Fruit fly (Drosophila melanogaster) whole organism, embryonic: ENCODE measurements around the gene dpr2.

Experiments used
- Asciz ChIP-seq: fragments of 200-800 bp; sonication (Bioruptor generic); optimal IDR thresholded peaks from 2 replicates; lab custom pipeline; 2017; ENCODE audit warnings: missing biosample characterization, mild to moderate bottlenecking, missing genetic modification characterization, missing genetic modification reagents
- CG10147 ChIP-seq: fragments of 200-800 bp; sonication (Bioruptor generic); optimal IDR thresholded peaks from 2 replicates; lab custom pipeline; 2019; ENCODE audit warnings: missing biosample characterization, mild to moderate bottlenecking, missing genetic modification characterization, moderate library complexity
- CG10209 ChIP-seq: fragments of 200-800 bp; sonication (Bioruptor generic); optimal IDR thresholded peaks from 3 replicates; lab custom pipeline; 2017; ENCODE audit warnings: missing biosample characterization, mild to moderate bottlenecking, missing genetic modification characterization, missing genetic modification reagents
- CG1024 ChIP-seq: fragments of 200-800 bp; sonication (Bioruptor generic); IDR thresholded peaks from 2 replicates; pipeline ENCODE4 v1.3.6; 2022; ENCODE audit warnings: missing biosample characterization, missing genetic modification characterization
- CG10267 ChIP-seq: fragments of 200-800 bp; sonication (Bioruptor generic); optimal IDR thresholded peaks from 2 replicates; lab custom pipeline; 2018; ENCODE audit warnings: missing biosample characterization, mild to moderate bottlenecking, missing genetic modification characterization, moderate library complexity
- CG10462 ChIP-seq: fragments of 200-800 bp; sonication (Bioruptor generic); optimal IDR thresholded peaks from 2 replicates; lab custom pipeline; 2016; ENCODE audit warnings: missing biosample characterization, missing genetic modification characterization
- CG11560 ChIP-seq: fragments of 200-800 bp; sonication (Bioruptor generic); IDR thresholded peaks from 3 replicates; pipeline ENCODE4 v1.3.6; 2022; ENCODE audit warnings: missing biosample characterization, missing genetic modification characterization
- CG12104 ChIP-seq: fragments of 200-800 bp; sonication (Bioruptor generic); optimal IDR thresholded peaks from 3 replicates; lab custom pipeline; 2016; ENCODE audit warnings: missing biosample characterization, missing genetic modification characterization
- CG12391 ChIP-seq: fragments of 200-800 bp; sonication (Bioruptor generic); optimal IDR thresholded peaks from 3 replicates; lab custom pipeline; 2018; ENCODE audit warnings: missing biosample characterization, mild to moderate bottlenecking, missing genetic modification characterization, moderate library complexity
- CG12942 ChIP-seq: fragments of 200-800 bp; sonication (Bioruptor generic); optimal IDR thresholded peaks from 3 replicates; lab custom pipeline; 2016; ENCODE audit warnings: missing biosample characterization, missing genetic modification characterization
- CG15696 ChIP-seq: fragments of 200-800 bp; sonication (Bioruptor generic); optimal IDR thresholded peaks from 2 replicates; lab custom pipeline; 2019; ENCODE audit warnings: missing biosample characterization, mild to moderate bottlenecking, missing genetic modification characterization, moderate library complexity
- CG16813 ChIP-seq: fragments of 200-800 bp; sonication (Bioruptor generic); IDR thresholded peaks from 3 replicates; pipeline ENCODE4 v1.3.6; 2022; ENCODE audit warnings: missing biosample characterization, missing genetic modification characterization; ENCODE audit not compliant: partially characterized antibody
- CG17802 ChIP-seq: fragments of 200-800 bp; sonication (Bioruptor generic); optimal IDR thresholded peaks from 2 replicates; lab custom pipeline; 2018; ENCODE audit warnings: missing biosample characterization, mild to moderate bottlenecking, missing genetic modification characterization, moderate library complexity
- CG18011 ChIP-seq: fragments of 200-800 bp; sonication (Bioruptor generic); optimal IDR thresholded peaks from 2 replicates; lab custom pipeline; 2017; ENCODE audit warnings: missing biosample characterization, missing genetic modification characterization, mild to moderate bottlenecking, moderate library complexity, missing genotype
- CG18262 ChIP-seq: fragments of 200-800 bp; optimal IDR thresholded peaks from 3 replicates; lab custom pipeline; 2019; ENCODE audit warnings: missing biosample characterization, mild to moderate bottlenecking, missing genetic modification characterization, moderate library complexity
- CG6175 ChIP-seq: fragments of 200-800 bp; sonication (Bioruptor generic); IDR thresholded peaks from 3 replicates; pipeline ENCODE4 v1.3.6; 2022; ENCODE audit warnings: missing biosample characterization, missing genetic modification characterization
- CG8359 ChIP-seq: fragments of 200-800 bp; sonication (Bioruptor generic); optimal IDR thresholded peaks from 2 replicates; lab custom pipeline; 2017; ENCODE audit warnings: missing biosample characterization, mild to moderate bottlenecking, missing genetic modification characterization, borderline replicate concordance
- CG9932 ChIP-seq: fragments of 200-800 bp; sonication (Bioruptor generic); IDR thresholded peaks from 2 replicates; pipeline ENCODE4 v1.3.6; 2022; ENCODE audit warnings: missing biosample characterization, missing genetic modification characterization
- Chrac-16 ChIP-seq: fragments of 200-800 bp; sonication (Bioruptor generic); optimal IDR thresholded peaks from 3 replicates; lab custom pipeline; 2016; ENCODE audit warnings: missing biosample characterization, missing genetic modification characterization
- D19A ChIP-seq: fragments of 200-800 bp; optimal IDR thresholded peaks from 3 replicates; lab custom pipeline; 2019; ENCODE audit warnings: missing biosample characterization, mild to moderate bottlenecking, missing genetic modification characterization, moderate library complexity
- Dp ChIP-seq: fragments of 200-800 bp; sonication (Bioruptor generic); optimal IDR thresholded peaks from 2 replicates; lab custom pipeline; 2018; ENCODE audit warnings: missing biosample characterization, mild to moderate bottlenecking, missing genetic modification characterization, moderate library complexity
- E2f1 ChIP-seq: fragments of 200-800 bp; sonication (Bioruptor generic); IDR thresholded peaks from 2 replicates; pipeline ENCODE4 v1.3.6; 2022; ENCODE audit warnings: missing biosample characterization, missing genetic modification characterization
- GATAe ChIP-seq: fragments of 200-800 bp; sonication (Bioruptor generic); conservative IDR thresholded peaks from 2 replicates; pipeline ENCODE4 v1.3.6; 2022; ENCODE audit warnings: missing biosample characterization, missing genetic modification characterization
- H15 ChIP-seq: fragments of 200-800 bp; sonication (Bioruptor generic); IDR thresholded peaks from 3 replicates; pipeline ENCODE4 v1.3.6; 2022; ENCODE audit warnings: missing biosample characterization, missing genetic modification characterization
- Hmr ChIP-seq: fragments of 200-800 bp; sonication (Bioruptor generic); optimal IDR thresholded peaks from 3 replicates; lab custom pipeline; 2017; ENCODE audit warnings: mild to moderate bottlenecking, missing biosample characterization, missing genetic modification reagents, missing genetic modification characterization
- Med ChIP-seq: fragments of 200-800 bp; sonication (Bioruptor generic); peaks from one replicate; lab custom pipeline; 2016; ENCODE audit warnings: missing biosample characterization, missing genetic modification characterization, mild to moderate bottlenecking, inconsistent platforms, moderate library complexity
- Opbp ChIP-seq: fragments of 200-800 bp; sonication (Bioruptor generic); IDR thresholded peaks from 3 replicates; pipeline ENCODE4 v1.3.6; 2022; ENCODE audit warnings: missing biosample characterization, missing genetic modification characterization; ENCODE audit not compliant: partially characterized antibody
- Poxn ChIP-seq: fragments of 200-800 bp; sonication (Bioruptor generic); IDR thresholded peaks from 2 replicates; pipeline ENCODE4 v1.3.6; 2022; ENCODE audit warnings: missing biosample characterization, missing genetic modification characterization
- Sin3A ChIP-seq: fragments of >200 bp; optimal IDR thresholded peaks from 2 replicates; lab custom pipeline; 2018
- Vsx1 ChIP-seq: fragments of 200-800 bp; sonication (Bioruptor generic); optimal IDR thresholded peaks from 2 replicates; lab custom pipeline; 2017; ENCODE audit warnings: missing biosample characterization, mild to moderate bottlenecking, missing genetic modification characterization, missing genetic modification reagents
- YL-1 ChIP-seq: fragments of 200-800 bp; sonication (Bioruptor generic); optimal IDR thresholded peaks from 3 replicates; lab custom pipeline; 2017; ENCODE audit warnings: missing biosample characterization, mild to moderate bottlenecking, missing genetic modification characterization
- ase ChIP-seq: fragments of 200-800 bp; sonication (Bioruptor generic); IDR thresholded peaks from 3 replicates; pipeline ENCODE4 v1.3.6; 2022; ENCODE audit warnings: missing biosample characterization, missing genetic modification characterization
- cas ChIP-seq: fragments of 200-800 bp; sonication (Bioruptor generic); IDR thresholded peaks from 2 replicates; pipeline ENCODE4 v1.3.6; 2022; ENCODE audit warnings: missing biosample characterization, missing genetic modification characterization
- crc ChIP-seq: fragments of 200-800 bp; sonication (Bioruptor generic); optimal IDR thresholded peaks from 2 replicates; lab custom pipeline; 2016; ENCODE audit warnings: missing biosample characterization, missing genetic modification characterization
- dimm ChIP-seq: fragments of 200-800 bp; sonication (Bioruptor generic); IDR thresholded peaks from 2 replicates; pipeline ENCODE4 v1.3.6; 2022; ENCODE audit warnings: missing biosample characterization, missing genetic modification characterization
- dmrt99B ChIP-seq: fragments of 200-800 bp; sonication (Bioruptor generic); optimal IDR thresholded peaks from 2 replicates; lab custom pipeline; 2018; ENCODE audit warnings: missing biosample characterization, mild to moderate bottlenecking, missing genetic modification characterization, moderate library complexity
- dysf ChIP-seq: fragments of 200-800 bp; sonication (Bioruptor generic); IDR thresholded peaks from 3 replicates; pipeline ENCODE4 v1.3.6; 2022; ENCODE audit warnings: missing biosample characterization, missing genetic modification characterization
- ftz-f1 ChIP-seq: fragments of 200-800 bp; sonication (Bioruptor generic); optimal IDR thresholded peaks from 2 replicates; lab custom pipeline; 2016; ENCODE audit warnings: missing biosample characterization, missing genetic modification characterization
- gcm ChIP-seq: fragments of 200-800 bp; sonication (Bioruptor generic); optimal IDR thresholded peaks from 2 replicates; lab custom pipeline; 2019; ENCODE audit warnings: missing biosample characterization, mild to moderate bottlenecking, missing genetic modification characterization, moderate library complexity
- her ChIP-seq: fragments of 200-800 bp; sonication (Bioruptor generic); optimal IDR thresholded peaks from 2 replicates; lab custom pipeline; 2016; ENCODE audit warnings: missing biosample characterization, missing genetic modification characterization
- kni ChIP-seq: fragments of 200-800 bp; sonication (Bioruptor generic); optimal IDR thresholded peaks from 3 replicates; lab custom pipeline; 2017; ENCODE audit warnings: mild to moderate bottlenecking, missing biosample characterization, missing genetic modification reagents, missing genetic modification characterization
- luna ChIP-seq: fragments of 200-800 bp; sonication (Bioruptor generic); optimal IDR thresholded peaks from 2 replicates; lab custom pipeline; 2016; ENCODE audit warnings: missing biosample characterization, missing genetic modification characterization
- maf-S ChIP-seq: fragments of 200-800 bp; sonication (Bioruptor generic); optimal IDR thresholded peaks from 2 replicates; lab custom pipeline; 2016; ENCODE audit warnings: missing biosample characterization, missing genetic modification characterization
- onecut ChIP-seq: fragments of 200-800 bp; sonication (Bioruptor generic); IDR thresholded peaks from 2 replicates; pipeline ENCODE4 v1.3.6; 2022; ENCODE audit warnings: missing biosample characterization, missing genetic modification characterization
- pan ChIP-seq, 4 experiments: fragments of >200 bp in 3 of 4; fragments of 200-800 bp in 1 of 4; sonication (Bioruptor generic) in 1 of 4; optimal IDR thresholded peaks in 3 of 4; IDR thresholded peaks in 1 of 4; 2 replicates each; pipeline versions ENCODE4 v1.3.6 to Lab custom; 2017 to 2022; ENCODE audit warnings: missing biosample characterization in 2 of 4, missing genetic modification characterization in 2 of 4, mixed read lengths in 1 of 4
- salm ChIP-seq: fragments of 200-800 bp; sonication (Bioruptor generic); optimal IDR thresholded peaks from 2 replicates; lab custom pipeline; 2018; ENCODE audit warnings: missing biosample characterization, mild to moderate bottlenecking, missing genetic modification characterization
- tgo ChIP-seq: fragments of 200-800 bp; sonication (Bioruptor generic); IDR thresholded peaks from 3 replicates; pipeline ENCODE4 v1.3.6; 2022; ENCODE audit warnings: missing biosample characterization, missing genetic modification characterization
- tin ChIP-seq: fragments of 200-800 bp; sonication (Bioruptor generic); optimal IDR thresholded peaks from 3 replicates; lab custom pipeline; 2016; ENCODE audit warnings: missing biosample characterization, missing genetic modification characterization
- twi ChIP-seq: fragments of 200-800 bp; optimal IDR thresholded peaks from 2 replicates; lab custom pipeline; 2019; ENCODE audit warnings: missing biosample characterization, mild to moderate bottlenecking, missing genetic modification characterization, moderate library complexity
- vnd ChIP-seq: fragments of 200-800 bp; sonication (Bioruptor generic); IDR thresholded peaks from 3 replicates; pipeline ENCODE4 v1.3.6; 2022; ENCODE audit warnings: missing biosample characterization, missing genetic modification characterization; ENCODE audit not compliant: partially characterized antibody
- wor ChIP-seq: fragments of 200-800 bp; sonication (Bioruptor generic); IDR thresholded peaks from 2 replicates; pipeline ENCODE4 v1.3.6; 2022; ENCODE audit warnings: missing biosample characterization, missing genetic modification characterization

Gene dpr2

dm6 chr2L:10986138-10986537, 22.2 kb upstream of the dpr2 start (continued):
- TF ChIP-seq kni (GFP tag; lab: Kevin White, UChicago) (no peak), salm (tag; lab: Kevin White, UChicago) (no peak), tin (peak; percentile 51), CG15696 (tag; lab: Kevin White, UChicago) (peak; percentile 40), wor (GFP tag; lab: Robert Waterston, UW) (no peak), twi (tag; lab: Kevin White, UChicago) (no peak), CG1024 (GFP tag; lab: Robert Waterston, UW) (peak; percentile 70), dysf (GFP tag; lab: Robert Waterston, UW) (no peak), CG10267 (tag; lab: Kevin White, UChicago) (peak; percentile 59), Opbp (no peak), D19A (no peak), her (GFP tag; lab: Kevin White, UChicago) (no peak), Sin3A (lab: Kevin White, UChicago) (no peak), pan (optimal IDR thresholded peaks at IDR 0.05; lab: Kevin White, UChicago) (no peak), pan (GFP tag; optimal IDR thresholded peaks at IDR 0.05 in 1 of 2, IDR thresholded peaks at IDR 0.05 in 1 of 2) (peak in 1 of 2 experiments; percentile 82), CG12391 (tag; lab: Kevin White, UChicago) (peak; percentile 7), tgo (GFP tag; lab: Robert Waterston, UW) (no peak), Med (peak; percentile 75), Vsx1 (GFP tag; lab: Kevin White, UChicago) (no peak), vnd (no peak), cas (GFP tag; lab: Robert Waterston, UW) (no peak), onecut (peak; percentile 65), CG10147 (no peak), CG18011 (GFP tag; lab: Kevin White, UChicago) (no peak), Chrac-16 (GFP tag; lab: Kevin White, UChicago) (no peak), CG12942 (GFP tag; lab: Kevin White, UChicago) (no peak), CG12104 (GFP tag; lab: Kevin White, UChicago) (no peak), CG10462 (GFP tag; lab: Kevin White, UChicago) (no peak), CG9932 (GFP tag; lab: Robert Waterston, UW) (peak; percentile 58), CG6175 (GFP tag; lab: Robert Waterston, UW) (no peak), YL-1 (no peak), crc (GFP tag; lab: Kevin White, UChicago) (no peak), CG18262 (tag; lab: Kevin White, UChicago) (peak; percentile 69), H15 (GFP tag; lab: Robert Waterston, UW) (peak; percentile 56), Asciz (GFP tag; lab: Kevin White, UChicago) (peak; percentile 7), Dp (no peak), maf-S (GFP tag; lab: Kevin White, UChicago) (no peak), dmrt99B (no peak), CG8359 (GFP tag; lab: Kevin White, UChicago) (no peak), CG17802 (tag; lab: Kevin White, UChicago) (no peak), gcm (GFP tag; lab: Kevin White, UChicago) (no peak), luna (GFP tag; lab: Kevin White, UChicago) (no peak), ftz-f1 (no peak), E2f1 (peak; percentile 39; the same call in 1 of the 2 replicates), CG10209 (GFP tag; lab: Kevin White, UChicago) (no peak), CG11560 (no peak), dimm (GFP tag; lab: Robert Waterston, UW) (peak; percentile 17; the same call in 1 of the 2 replicates), CG16813 (GFP tag; lab: Robert Waterston, UW) (no peak), Hmr (GFP tag; lab: Kevin White, UChicago) (no peak), ase (GFP tag; lab: Robert Waterston, UW) (peak; percentile 61; the same call in 2 of the 3 replicates), GATAe (GFP tag; lab: Robert Waterston, UW) (no peak), Poxn (GFP tag; lab: Robert Waterston, UW) (no peak)
